Worm (Caenorhabditis elegans): ENCODE measurements around the gene mys-1.

DNA sequence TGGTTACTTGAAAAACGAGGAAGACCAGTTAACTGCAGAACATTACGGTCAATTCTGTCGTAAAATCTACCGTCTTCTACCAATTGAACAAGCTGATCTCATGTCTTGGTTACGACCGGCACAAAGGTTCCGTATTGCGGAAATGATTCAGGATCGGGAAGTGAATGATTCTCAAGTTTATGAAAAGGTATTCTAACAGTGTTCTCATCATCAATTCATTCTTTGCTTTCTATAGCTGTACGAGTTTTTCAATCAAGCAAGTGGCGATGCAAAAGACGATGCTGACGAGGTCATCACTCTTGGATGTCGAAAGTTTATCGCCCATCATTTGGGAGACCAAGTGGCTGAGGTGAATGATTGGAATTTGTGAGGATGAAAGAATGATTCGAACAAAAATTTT is 2.9 kb upstream of the mys-1 start:
- no peak for TF ChIP-seq tbx-2 (tag; optimal IDR thresholded peaks at IDR 0.05)
- no peak for TF ChIP-seq ets-4 (tag; optimal IDR thresholded peaks at IDR 0.05)
